Fruit fly (Drosophila melanogaster): ENCODE results near the gene CG33764.

CG33764 gene

dm6 chr3L:4267403-4267802, at the start of gene CG33764:
Gene CG33764, minus strand, starts transcription at chr3L:4267503.
- TF ChIP-seq Sp1 (GFP tag; optimal IDR thresholded peaks at IDR 0.05), result no peak
- no peak for TF ChIP-seq brk (GFP tag; optimal IDR thresholded peaks at IDR 0.05)
- TF ChIP-seq dmrt93B (GFP tag; optimal IDR thresholded peaks at IDR 0.05), result no peak
- no peak for TF ChIP-seq foxo (GFP tag; optimal IDR thresholded peaks at IDR 0.05)
- no peak for TF ChIP-seq fru (GFP tag; optimal IDR thresholded peaks at IDR 0.05)
- TF ChIP-seq dsf (GFP tag; optimal IDR thresholded peaks at IDR 0.05; ENCODE audit: borderline replicate concordance), result no peak
- TF ChIP-seq Rel (GFP tag; optimal IDR thresholded peaks at IDR 0.05), result no peak
- TF ChIP-seq Rel (tag; optimal IDR thresholded peaks at IDR 0.05), result no peak
- no peak for TF ChIP-seq Abd-B (GFP tag; optimal IDR thresholded peaks at IDR 0.05)
- no peak for TF ChIP-seq Hr83 (GFP tag; optimal IDR thresholded peaks at IDR 0.05; ENCODE audit: poor library complexity, severe bottlenecking)
- TF ChIP-seq Vsx2 (GFP tag; optimal IDR thresholded peaks at IDR 0.05; ENCODE audit: partially characterized antibody), result no peak
- TF ChIP-seq Myc (optimal IDR thresholded peaks at IDR 0.05), result no peak
- no peak for TF ChIP-seq usp (GFP tag; optimal IDR thresholded peaks at IDR 0.05)
- no peak for TF ChIP-seq N (GFP tag; optimal IDR thresholded peaks at IDR 0.05)
- no peak for TF ChIP-seq OdsH (GFP tag; optimal IDR thresholded peaks at IDR 0.05)
- no peak for TF ChIP-seq tai (GFP tag; optimal IDR thresholded peaks at IDR 0.05)
- TF ChIP-seq CrebA (GFP tag; optimal IDR thresholded peaks at IDR 0.05; ENCODE audit: borderline replicate concordance), result no peak
- no peak for TF ChIP-seq Dif (GFP tag; optimal IDR thresholded peaks at IDR 0.05; ENCODE audit: partially characterized antibody)

dm6 chr3L:4313299-4313698, 46.0 kb upstream of the CG33764 start, which contains the start of gene Claspin:
Gene Claspin, plus strand, starts transcription at chr3L:4313483.
- peak; percentile 50 for TF ChIP-seq fru (GFP tag; optimal IDR thresholded peaks at IDR 0.05)
- TF ChIP-seq lola (GFP tag; optimal IDR thresholded peaks at IDR 0.05), result no peak
- no peak for TF ChIP-seq brk (GFP tag; optimal IDR thresholded peaks at IDR 0.05)
- TF ChIP-seq GATAd (GFP tag; optimal IDR thresholded peaks at IDR 0.05), result no peak
- TF ChIP-seq CrebA (GFP tag; optimal IDR thresholded peaks at IDR 0.05; ENCODE audit: borderline replicate concordance), result no peak
- no peak for TF ChIP-seq jim (GFP tag; optimal IDR thresholded peaks at IDR 0.05)
- TF ChIP-seq tai (GFP tag; optimal IDR thresholded peaks at IDR 0.05), result peak; percentile 57
- no peak for TF ChIP-seq Dif (GFP tag; optimal IDR thresholded peaks at IDR 0.05; ENCODE audit: partially characterized antibody)
- no peak for TF ChIP-seq foxo (GFP tag; optimal IDR thresholded peaks at IDR 0.05)
- TF ChIP-seq Hr83 (GFP tag; optimal IDR thresholded peaks at IDR 0.05; ENCODE audit: poor library complexity, severe bottlenecking), result peak; percentile 89
- no peak for TF ChIP-seq Sp1 (GFP tag; optimal IDR thresholded peaks at IDR 0.05)
- peak; percentile 72 for TF ChIP-seq rgr (GFP tag; optimal IDR thresholded peaks at IDR 0.05)
- no peak for TF ChIP-seq Vsx2 (GFP tag; optimal IDR thresholded peaks at IDR 0.05; ENCODE audit: partially characterized antibody)
- no peak for TF ChIP-seq Dfd (GFP tag; optimal IDR thresholded peaks at IDR 0.05)
- no peak for TF ChIP-seq Myc (optimal IDR thresholded peaks at IDR 0.05)
- peak; percentile 29 for TF ChIP-seq sv (GFP tag; optimal IDR thresholded peaks at IDR 0.05)
- no peak for TF ChIP-seq dmrt93B (GFP tag; optimal IDR thresholded peaks at IDR 0.05)
- no peak for TF ChIP-seq Hr78 (GFP tag; optimal IDR thresholded peaks at IDR 0.05)
- no peak for TF ChIP-seq Mio (GFP tag; optimal IDR thresholded peaks at IDR 0.05)
- TF ChIP-seq N (GFP tag; optimal IDR thresholded peaks at IDR 0.05), result no peak
- no peak for TF ChIP-seq CG9705 (GFP tag; optimal IDR thresholded peaks at IDR 0.05)
- TF ChIP-seq OdsH (GFP tag; optimal IDR thresholded peaks at IDR 0.05), result peak; percentile 42
- TF ChIP-seq psq (GFP tag; optimal IDR thresholded peaks at IDR 0.05), result peak; percentile 25
- no peak for TF ChIP-seq woc (GFP tag; optimal IDR thresholded peaks at IDR 0.05)
- TF ChIP-seq ey (GFP tag; optimal IDR thresholded peaks at IDR 0.05), result peak; percentile 33
- no peak for TF ChIP-seq pan (optimal IDR thresholded peaks at IDR 0.05)
- peak; percentile 64 for TF ChIP-seq dsf (GFP tag; optimal IDR thresholded peaks at IDR 0.05; ENCODE audit: borderline replicate concordance)
- TF ChIP-seq Hnf4 (GFP tag; optimal IDR thresholded peaks at IDR 0.05), result peak; percentile 75
- no peak for TF ChIP-seq Rel (GFP tag; optimal IDR thresholded peaks at IDR 0.05)
- TF ChIP-seq Rel (tag; optimal IDR thresholded peaks at IDR 0.05), result no peak
- peak; percentile 16 for TF ChIP-seq HLH106 (tag; optimal IDR thresholded peaks at IDR 0.05)
- TF ChIP-seq Jra (GFP tag; optimal IDR thresholded peaks at IDR 0.05), result peak; percentile 18

- no peak for TF ChIP-seq GATAd (GFP tag; optimal IDR thresholded peaks at IDR 0.05)
- TF ChIP-seq Dfd (GFP tag; optimal IDR thresholded peaks at IDR 0.05), result no peak
Observed at dm6 chr3L:4310604-4311003, 43.3 kb upstream of the CG33764 start.

dm6 chr3L:4307691-4308383, 40.5 kb upstream of the CG33764 start, which contains the start of gene dyl:
Gene dyl, minus strand, starts transcription at chr3L:4307718.
- TF ChIP-seq ey (GFP tag; optimal IDR thresholded peaks at IDR 0.05) (no peak), dsf (GFP tag; optimal IDR thresholded peaks at IDR 0.05; ENCODE audit: borderline replicate concordance) (no peak), Abd-B (GFP tag; optimal IDR thresholded peaks at IDR 0.05) (no peak), Jra (GFP tag; optimal IDR thresholded peaks at IDR 0.05) (no peak), Myc (optimal IDR thresholded peaks at IDR 0.05) (no peak), jim (GFP tag; optimal IDR thresholded peaks at IDR 0.05) (no peak), Dfd (GFP tag; optimal IDR thresholded peaks at IDR 0.05) (no peak), Sp1 (GFP tag; optimal IDR thresholded peaks at IDR 0.05) (no peak), Rel (GFP tag; optimal IDR thresholded peaks at IDR 0.05) (no peak), Rel (tag; optimal IDR thresholded peaks at IDR 0.05) (no peak), GATAd (GFP tag; optimal IDR thresholded peaks at IDR 0.05) (no peak), HLH106 (tag; optimal IDR thresholded peaks at IDR 0.05) (no peak), CG32264 (GFP tag; optimal IDR thresholded peaks at IDR 0.05) (no peak)
